Fruit fly (Drosophila melanogaster): ENCODE results near the gene Rhp.

- TF ChIP-seq EcR (GFP tag; optimal IDR thresholded peaks at IDR 0.05) (no peak), Snoo (tag; optimal IDR thresholded peaks at IDR 0.05) (no peak), CG8159 (tag; optimal IDR thresholded peaks at IDR 0.05) (no peak)
These were observed 19.2 kb downstream of the Rhp start for dm6 chrX:15807915-15808314.
